Fruit fly (Drosophila melanogaster) whole organism, embryonic: ENCODE data around the gene mGluR.
A peak's percentile ranks its signal among the peaks of the same experiment; 100 is the strongest.

Experiments
- Aef1 ChIP-seq: fragments of 200-800 bp; sonication (Bioruptor generic); IDR thresholded peaks from 3 replicates; pipeline ENCODE4 v1.3.6; 2022; ENCODE audit warnings: missing biosample characterization, missing genetic modification characterization
- Bgb ChIP-seq: fragments of 200-800 bp; sonication (Bioruptor generic); IDR thresholded peaks from 2 replicates; pipeline ENCODE4 v1.3.6; 2022; ENCODE audit warnings: missing biosample characterization, missing genetic modification characterization; ENCODE audit not compliant: partially characterized antibody
- CG10321 ChIP-seq: fragments of 200-800 bp; sonication (Bioruptor generic); IDR thresholded peaks from 2 replicates; pipeline ENCODE4 v1.3.6; 2022; ENCODE audit warnings: missing biosample characterization, missing genetic modification characterization
- CG10979 ChIP-seq: fragments of 200-800 bp; sonication (Bioruptor generic); optimal IDR thresholded peaks from 2 replicates; lab custom pipeline; 2018; ENCODE audit warnings: missing biosample characterization, mild to moderate bottlenecking, missing genetic modification characterization, moderate library complexity
- CG13894 ChIP-seq: fragments of 200-800 bp; sonication (Bioruptor generic); optimal IDR thresholded peaks from 3 replicates; lab custom pipeline; 2018; ENCODE audit warnings: missing biosample characterization, mild to moderate bottlenecking, missing genetic modification characterization, moderate library complexity
- CG14965 ChIP-seq: fragments of 200-800 bp; sonication (Bioruptor generic); optimal IDR thresholded peaks from 2 replicates; lab custom pipeline; 2016; ENCODE audit warnings: missing biosample characterization, missing genetic modification characterization, borderline replicate concordance
- CG15601 ChIP-seq: fragments of 200-800 bp; sonication (Bioruptor generic); optimal IDR thresholded peaks from 3 replicates; lab custom pipeline; 2019; ENCODE audit warnings: missing biosample characterization, mild to moderate bottlenecking, missing genetic modification characterization, moderate library complexity
- CG1603 ChIP-seq: fragments of 200-800 bp; sonication (Bioruptor generic); optimal IDR thresholded peaks from 2 replicates; lab custom pipeline; 2019; ENCODE audit warnings: missing biosample characterization, mild to moderate bottlenecking, missing genetic modification characterization, moderate library complexity
- CG17912 ChIP-seq: fragments of 200-800 bp; sonication (Bioruptor generic); optimal IDR thresholded peaks from 2 replicates; lab custom pipeline; 2018; ENCODE audit warnings: missing biosample characterization, mild to moderate bottlenecking, missing genetic modification characterization
- CG1832 ChIP-seq: fragments of 200-800 bp; sonication (Bioruptor generic); optimal IDR thresholded peaks from 2 replicates; lab custom pipeline; 2017; ENCODE audit warnings: missing biosample characterization, mild to moderate bottlenecking, missing genetic modification characterization, inconsistent platforms
- CG2199 ChIP-seq: fragments of 200-800 bp; sonication (Bioruptor generic); IDR thresholded peaks from 3 replicates; pipeline ENCODE4 v1.3.6; 2022; ENCODE audit warnings: missing biosample characterization, missing genetic modification characterization
- CG3281 ChIP-seq: fragments of 200-800 bp; sonication (Bioruptor generic); optimal IDR thresholded peaks from 3 replicates; lab custom pipeline; 2017; ENCODE audit warnings: missing biosample characterization, mild to moderate bottlenecking, missing genetic modification characterization
- CG4360 ChIP-seq: fragments of 200-800 bp; sonication (Bioruptor generic); IDR thresholded peaks from 2 replicates; pipeline ENCODE4 v1.3.6; 2022; ENCODE audit warnings: missing biosample characterization, missing genetic modification characterization
- CG6175 ChIP-seq: fragments of 200-800 bp; sonication (Bioruptor generic); IDR thresholded peaks from 3 replicates; pipeline ENCODE4 v1.3.6; 2022; ENCODE audit warnings: missing biosample characterization, missing genetic modification characterization
- CG8290 ChIP-seq, 3 experiments: fragments of 200-800 bp; sonication (Bioruptor generic); optimal IDR thresholded peaks; 2 replicates each; lab custom pipeline; 2016 to 2019; ENCODE audit warnings: missing biosample characterization in 3 of 3, missing genetic modification characterization in 3 of 3, mild to moderate bottlenecking in 2 of 3, moderate library complexity in 1 of 3
- CG8359 ChIP-seq: fragments of 200-800 bp; sonication (Bioruptor generic); optimal IDR thresholded peaks from 2 replicates; lab custom pipeline; 2017; ENCODE audit warnings: missing biosample characterization, mild to moderate bottlenecking, missing genetic modification characterization, borderline replicate concordance
- CG8924 ChIP-seq: fragments of 200-800 bp; optimal IDR thresholded peaks from 3 replicates; lab custom pipeline; 2019; ENCODE audit warnings: missing biosample characterization, mild to moderate bottlenecking, missing genetic modification characterization, moderate library complexity
- CG9932 ChIP-seq: fragments of 200-800 bp; sonication (Bioruptor generic); IDR thresholded peaks from 2 replicates; pipeline ENCODE4 v1.3.6; 2022; ENCODE audit warnings: missing biosample characterization, missing genetic modification characterization
- D19A ChIP-seq: fragments of 200-800 bp; optimal IDR thresholded peaks from 3 replicates; lab custom pipeline; 2019; ENCODE audit warnings: missing biosample characterization, mild to moderate bottlenecking, missing genetic modification characterization, moderate library complexity
- Dll ChIP-seq: fragments of 200-800 bp; sonication (Bioruptor generic); IDR thresholded peaks from 4 replicates; pipeline ENCODE4 v1.3.6; 2022; ENCODE audit warnings: missing biosample characterization, missing genetic modification characterization; ENCODE audit not compliant: partially characterized antibody
- Doc3 ChIP-seq: fragments of 200-800 bp; sonication (Bioruptor generic); IDR thresholded peaks from 3 replicates; pipeline ENCODE4 v1.3.6; 2022; ENCODE audit warnings: missing biosample characterization, missing genetic modification characterization; ENCODE audit not compliant: partially characterized antibody
- Elba2 ChIP-seq: fragments of 200-800 bp; sonication (Bioruptor generic); optimal IDR thresholded peaks from 3 replicates; lab custom pipeline; 2016; ENCODE audit warnings: missing biosample characterization, missing genetic modification characterization
- Hey ChIP-seq: fragments of 200-800 bp; sonication (Bioruptor generic); optimal IDR thresholded peaks from 3 replicates; lab custom pipeline; 2018; ENCODE audit warnings: missing biosample characterization, mild to moderate bottlenecking, missing genetic modification characterization
- HmgD ChIP-seq: fragments of 200-800 bp; sonication (Bioruptor generic); optimal IDR thresholded peaks from 3 replicates; lab custom pipeline; 2016; ENCODE audit warnings: missing biosample characterization, missing genetic modification characterization
- HmgZ ChIP-seq: fragments of 200-800 bp; sonication (Bioruptor generic); optimal IDR thresholded peaks from 2 replicates; lab custom pipeline; 2018; ENCODE audit warnings: missing biosample characterization, mild to moderate bottlenecking, missing genetic modification characterization
- MTF-1 ChIP-seq: fragments of 200-800 bp; sonication (Bioruptor generic); optimal IDR thresholded peaks from 2 replicates; lab custom pipeline; 2018; ENCODE audit warnings: missing biosample characterization, mild to moderate bottlenecking, missing genetic modification characterization, borderline replicate concordance
- Nf-YC ChIP-seq: fragments of 200-800 bp; optimal IDR thresholded peaks from 3 replicates; lab custom pipeline; 2019; ENCODE audit warnings: missing biosample characterization, mild to moderate bottlenecking, missing genetic modification characterization, moderate library complexity
- Pdp1 ChIP-seq, 2 experiments: fragments of 200-800 bp; sonication (Bioruptor generic); optimal IDR thresholded peaks; 3 replicates each; lab custom pipeline; 2016; ENCODE audit warnings: missing biosample characterization in 2 of 2, missing genetic modification characterization in 2 of 2, mild to moderate bottlenecking in 1 of 2, moderate library complexity in 1 of 2
- ase ChIP-seq: fragments of 200-800 bp; sonication (Bioruptor generic); IDR thresholded peaks from 3 replicates; pipeline ENCODE4 v1.3.6; 2022; ENCODE audit warnings: missing biosample characterization, missing genetic modification characterization
- cad ChIP-seq: fragments of >200 bp; optimal IDR thresholded peaks from 2 replicates; lab custom pipeline; 2017; ENCODE audit warnings: missing biosample characterization, missing genetic modification characterization
- chif ChIP-seq, 2 experiments: fragments of 200-800 bp; sonication (Bioruptor generic); optimal IDR thresholded peaks; 3 replicates each; lab custom pipeline; 2016; ENCODE audit warnings: missing biosample characterization in 2 of 2, missing genetic modification characterization in 2 of 2
- chm ChIP-seq: fragments of 200-800 bp; sonication (Bioruptor generic); IDR thresholded peaks from 2 replicates; pipeline ENCODE4 v1.3.6; 2022; ENCODE audit warnings: missing biosample characterization, missing genetic modification characterization
- disco-r ChIP-seq: fragments of 200-800 bp; sonication (Bioruptor generic); optimal IDR thresholded peaks from 2 replicates; lab custom pipeline; 2016; ENCODE audit warnings: missing biosample characterization, missing genetic modification characterization
- emc ChIP-seq: fragments of 200-800 bp; sonication (Bioruptor generic); optimal IDR thresholded peaks from 2 replicates; lab custom pipeline; 2016; ENCODE audit warnings: missing biosample characterization, missing genetic modification characterization
- gfzf ChIP-seq: fragments of 200-800 bp; sonication (Bioruptor generic); optimal IDR thresholded peaks from 2 replicates; lab custom pipeline; 2016; ENCODE audit warnings: missing biosample characterization, mild to moderate bottlenecking, missing genetic modification characterization, moderate library complexity
- gsb-n ChIP-seq: fragments of 200-800 bp; sonication (Bioruptor generic); optimal IDR thresholded peaks from 3 replicates; lab custom pipeline; 2018; ENCODE audit warnings: missing biosample characterization, mild to moderate bottlenecking, missing genetic modification characterization
- hb ChIP-seq: fragments of 200-800 bp; sonication (Bioruptor generic); IDR thresholded peaks from 3 replicates; pipeline ENCODE4 v1.3.6; 2022; ENCODE audit warnings: missing biosample characterization, missing genetic modification characterization; ENCODE audit not compliant: partially characterized antibody
- mld ChIP-seq: fragments of 200-800 bp; sonication (Bioruptor generic); IDR thresholded peaks from 3 replicates; pipeline ENCODE4 v1.3.6; 2022; ENCODE audit warnings: missing biosample characterization, missing genetic modification characterization; ENCODE audit not compliant: partially characterized antibody
- nerfin-1 ChIP-seq: fragments of 200-800 bp; sonication (Bioruptor generic); optimal IDR thresholded peaks from 3 replicates; lab custom pipeline; 2019; ENCODE audit warnings: missing biosample characterization, mild to moderate bottlenecking, missing genetic modification characterization, moderate library complexity
- pros ChIP-seq: fragments of 200-800 bp; sonication (Bioruptor generic); optimal IDR thresholded peaks from 3 replicates; lab custom pipeline; 2019; ENCODE audit warnings: missing biosample characterization, mild to moderate bottlenecking, missing genetic modification characterization, moderate library complexity
- sens ChIP-seq: fragments of 200-800 bp; sonication (Bioruptor generic); peaks from one replicate; lab custom pipeline; 2016; ENCODE audit warnings: missing biosample characterization, missing genetic modification characterization
- sob ChIP-seq: fragments of 200-800 bp; sonication (Bioruptor generic); IDR thresholded peaks from 2 replicates; pipeline ENCODE4 v1.3.6; 2022; ENCODE audit warnings: missing biosample characterization, missing genetic modification characterization
- stc ChIP-seq: fragments of 200-800 bp; sonication (Bioruptor generic); IDR thresholded peaks from 2 replicates; pipeline ENCODE4 v1.3.6; 2022; ENCODE audit warnings: missing biosample characterization, missing genetic modification characterization
- vnd ChIP-seq: fragments of 200-800 bp; sonication (Bioruptor generic); IDR thresholded peaks from 3 replicates; pipeline ENCODE4 v1.3.6; 2022; ENCODE audit warnings: missing biosample characterization, missing genetic modification characterization; ENCODE audit not compliant: partially characterized antibody
- zen ChIP-seq: fragments of 200-800 bp; sonication (Bioruptor generic); optimal IDR thresholded peaks from 3 replicates; lab custom pipeline; 2018; ENCODE audit warnings: missing biosample characterization, mild to moderate bottlenecking, missing genetic modification characterization, moderate library complexity
- zf30C ChIP-seq: fragments of 200-800 bp; sonication (Bioruptor generic); optimal IDR thresholded peaks from 3 replicates; lab custom pipeline; 2018; ENCODE audit warnings: missing biosample characterization, mild to moderate bottlenecking, missing genetic modification characterization

Gene mGluR

DNA sequence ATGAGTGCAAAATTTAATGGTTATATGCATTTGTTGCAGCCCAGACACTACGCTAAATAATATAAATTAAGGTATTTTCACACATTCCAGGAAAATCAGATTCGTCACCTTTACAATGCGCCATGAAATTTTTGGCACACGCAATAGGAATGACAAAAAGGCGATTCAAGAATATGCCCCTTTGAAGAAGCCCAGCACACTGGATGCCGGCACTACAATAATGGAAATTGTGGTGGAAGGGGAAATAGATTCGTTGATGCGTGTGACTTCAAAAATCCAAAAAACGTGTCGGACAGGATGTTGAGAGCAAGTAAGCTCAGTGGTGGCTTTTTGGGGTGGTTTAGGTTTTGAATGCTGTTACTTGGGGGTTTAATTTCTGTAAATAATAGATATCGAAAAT lies 51.8 kb downstream of the mGluR start:
- TF ChIP-seq gfzf (GFP tag; lab: Kevin White, UChicago) (no peak), nerfin-1 (peak; percentile 86), Nf-YC (tag; lab: Kevin White, UChicago) (peak; percentile 23), pros (GFP tag; lab: Kevin White, UChicago) (peak; percentile 16), Hey (tag; lab: Kevin White, UChicago) (peak; percentile 52), gsb-n (peak; percentile 56), CG9932 (GFP tag; lab: Robert Waterston, UW) (no peak)

DNA sequence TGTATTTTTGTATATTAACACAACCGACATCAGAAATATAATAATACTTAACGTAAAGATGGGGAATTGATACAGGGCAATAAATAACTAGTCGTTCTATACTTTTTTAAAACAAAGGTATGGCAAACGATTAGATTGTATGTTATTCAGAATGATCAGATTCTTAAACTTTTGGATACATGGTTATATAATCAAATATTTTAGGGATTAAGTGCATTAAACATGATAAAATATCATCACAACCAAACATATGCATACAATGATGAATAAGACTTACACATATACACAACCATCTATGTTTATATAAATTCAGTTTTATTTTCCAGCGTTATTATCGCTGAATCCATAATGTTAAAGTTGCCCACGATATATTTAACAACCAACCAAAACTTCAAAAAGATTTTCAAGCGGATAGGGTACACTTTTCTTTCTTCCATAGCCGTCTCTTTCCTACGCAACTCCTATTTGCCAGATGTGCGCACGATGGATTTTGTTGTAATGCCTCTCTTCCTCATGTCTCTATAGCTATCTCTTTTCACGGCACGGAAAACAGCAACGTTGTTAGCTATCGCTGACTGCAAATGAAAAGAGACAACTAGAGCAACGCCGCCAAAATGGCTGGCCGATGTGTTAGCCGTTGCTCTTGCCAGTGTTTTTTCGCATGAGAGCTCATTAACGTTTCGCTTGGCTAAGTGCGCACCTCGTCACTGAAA lies 52.6 kb downstream of the mGluR start, which contains the start of gene toy:
Gene toy (plus strand): TSS at position 668 of the 713 bp plus-strand sequence.
- peak; percentile 61 for TF ChIP-seq D19A
- TF ChIP-seq stc (GFP tag; lab: Robert Waterston, UW), result no peak
- TF ChIP-seq pros (GFP tag; lab: Kevin White, UChicago), result no peak
- TF ChIP-seq CG4360, result peak; percentile 100
- peak; percentile 100 for TF ChIP-seq Nf-YC (tag; lab: Kevin White, UChicago)
- no peak for TF ChIP-seq Dll (GFP tag; lab: Robert Waterston, UW)
- peak; percentile 80 for TF ChIP-seq HmgD (GFP tag; lab: Kevin White, UChicago)
- TF ChIP-seq HmgZ (tag; lab: Kevin White, UChicago), result peak; percentile 41
- TF ChIP-seq CG10321 (GFP tag; lab: Robert Waterston, UW), result peak; percentile 100
- TF ChIP-seq emc, result no peak
- peak; percentile 64 for TF ChIP-seq CG17912 (GFP tag; lab: Kevin White, UChicago)
- TF ChIP-seq chm (GFP tag; lab: Robert Waterston, UW), result no peak
- no peak for TF ChIP-seq CG15601
- TF ChIP-seq Doc3, result no peak
- no peak for TF ChIP-seq MTF-1
- TF ChIP-seq CG3281, result no peak
- peak; percentile 92 for TF ChIP-seq zen (tag; lab: Kevin White, UChicago)
- no peak for TF ChIP-seq vnd (GFP tag; lab: Robert Waterston, UW)
- TF ChIP-seq cad, result peak; percentile 50
- TF ChIP-seq CG14965, result no peak
- 0 out of 2 replicates have a peak, but pooled peaks have one; percentile 51 for TF ChIP-seq Bgb (GFP tag; lab: Robert Waterston, UW)
- peak; percentile 73 for TF ChIP-seq sens
- TF ChIP-seq disco-r (GFP tag; lab: Kevin White, UChicago), result no peak
- 0 out of 3 replicates have a peak, but pooled peaks have one; percentile 34 for TF ChIP-seq hb
- peak in 1 of 2 experiments; percentile 44 for TF ChIP-seq chif (GFP tag; optimal IDR thresholded peaks at IDR 0.05; lab: Kevin White, UChicago)
- no peak for TF ChIP-seq CG10979 (tag; lab: Kevin White, UChicago)
- peak; percentile 24 for TF ChIP-seq Elba2 (GFP tag; lab: Kevin White, UChicago)
- peak; percentile 19 for TF ChIP-seq zf30C (GFP tag; lab: Kevin White, UChicago)
- no peak for TF ChIP-seq CG8359
- TF ChIP-seq Pdp1 (GFP tag; optimal IDR thresholded peaks at IDR 0.05; lab: Kevin White, UChicago), result peak in 1 of 2 experiments; percentile 92
- TF ChIP-seq sob (GFP tag; lab: Robert Waterston, UW), result no peak
- peak; percentile 79 for TF ChIP-seq Aef1
- peak; percentile 67 for TF ChIP-seq CG8924
- peak; percentile 54 for TF ChIP-seq CG8290 (GFP tag; optimal IDR thresholded peaks at IDR 0.05; lab: Kevin White, UChicago)
- peak; percentile 39 to 89 for TF ChIP-seq CG8290 (tag; optimal IDR thresholded peaks at IDR 0.05; lab: Kevin White, UChicago)
- TF ChIP-seq CG2199, result peak; percentile 97
- peak; percentile 17 for TF ChIP-seq CG1603
- peak; percentile 95 for TF ChIP-seq CG1832 (GFP tag; lab: Kevin White, UChicago)
- TF ChIP-seq CG13894 (tag; lab: Kevin White, UChicago), result peak; percentile 70
- 0 out of 3 replicates have a peak, but pooled peaks have one; percentile 27 for TF ChIP-seq mld (GFP tag; lab: Robert Waterston, UW)
- TF ChIP-seq CG6175 (GFP tag; lab: Robert Waterston, UW), result no peak
- no peak for TF ChIP-seq ase (GFP tag; lab: Robert Waterston, UW)
